Fruit fly (Drosophila melanogaster) whole organism, adult: ENCODE data around the gene Eig71Ei.

ENCODE experiments used
- CG11617 ChIP-seq: fragments of 200-800 bp; sonication (Bioruptor generic); optimal IDR thresholded peaks from 2 replicates; lab custom pipeline; 2017; ENCODE audit warnings: mild to moderate bottlenecking, missing biosample characterization, missing genetic modification reagents, missing genetic modification characterization
- CG12768 ChIP-seq: fragments of 200-800 bp; sonication (Bioruptor generic); optimal IDR thresholded peaks from 2 replicates; lab custom pipeline; 2017; ENCODE audit warnings: missing biosample characterization, missing genetic modification characterization, mild to moderate bottlenecking, moderate library complexity, missing genetic modification reagents
- CG14711 ChIP-seq: fragments of 200-800 bp; sonication (Bioruptor generic); optimal IDR thresholded peaks from 2 replicates; lab custom pipeline; 2018; ENCODE audit warnings: missing biosample characterization, mild to moderate bottlenecking, missing genetic modification characterization, moderate library complexity
- CG1620 ChIP-seq: fragments of 200-800 bp; sonication (Bioruptor generic); optimal IDR thresholded peaks from 2 replicates; lab custom pipeline; 2016; ENCODE audit warnings: missing biosample characterization, missing genetic modification characterization
- CG33017 ChIP-seq: fragments of 200-800 bp; sonication (Bioruptor generic); optimal IDR thresholded peaks from 2 replicates; lab custom pipeline; 2018; ENCODE audit warnings: missing biosample characterization, mild to moderate bottlenecking, missing genetic modification characterization, moderate library complexity
- CG5204 ChIP-seq: fragments of 200-800 bp; sonication (Bioruptor generic); optimal IDR thresholded peaks from 2 replicates; lab custom pipeline; 2016; ENCODE audit warnings: missing biosample characterization, missing genetic modification characterization
- CG7045 ChIP-seq: fragments of 200-800 bp; sonication (Bioruptor generic); optimal IDR thresholded peaks from 2 replicates; lab custom pipeline; 2017; ENCODE audit warnings: missing biosample characterization, mild to moderate bottlenecking, missing genetic modification characterization
- CG7101 ChIP-seq: fragments of 200-800 bp; sonication (Bioruptor generic); optimal IDR thresholded peaks from 2 replicates; lab custom pipeline; 2018; ENCODE audit warnings: missing biosample characterization, mild to moderate bottlenecking, missing genetic modification characterization, moderate library complexity
- Clk ChIP-seq: fragments of 200-800 bp; sonication (Bioruptor generic); optimal IDR thresholded peaks from 2 replicates; lab custom pipeline; 2017; ENCODE audit warnings: missing biosample characterization, missing genetic modification characterization
- Crg-1 ChIP-seq: fragments of 200-800 bp; sonication (Bioruptor generic); optimal IDR thresholded peaks from 2 replicates; lab custom pipeline; 2016; ENCODE audit warnings: missing biosample characterization, missing genetic modification characterization
- Hr96 ChIP-seq: fragments of 200-800 bp; sonication (Bioruptor generic); optimal IDR thresholded peaks from 2 replicates; lab custom pipeline; 2016; ENCODE audit warnings: missing biosample characterization, missing genetic modification characterization
- Mnt ChIP-seq: fragments of 200-800 bp; sonication (Bioruptor generic); optimal IDR thresholded peaks from 2 replicates; lab custom pipeline; 2016; ENCODE audit warnings: missing biosample characterization, mild to moderate bottlenecking, missing genetic modification characterization
- bab1 ChIP-seq: fragments of 200-800 bp; sonication (Bioruptor generic); optimal IDR thresholded peaks from 3 replicates; lab custom pipeline; 2019; ENCODE audit warnings: missing biosample characterization, mild to moderate bottlenecking, missing genetic modification characterization, moderate library complexity
- cic ChIP-seq: fragments of 200-800 bp; sonication (Bioruptor generic); optimal IDR thresholded peaks from 2 replicates; lab custom pipeline; 2017; ENCODE audit warnings: missing biosample characterization, mild to moderate bottlenecking, missing genetic modification characterization, moderate library complexity
- cnc ChIP-seq, 2 experiments: fragments of >200 bp; optimal IDR thresholded peaks; 2 replicates each; lab custom pipeline; 2017
- kay ChIP-seq: fragments of 200-800 bp; sonication (Bioruptor generic); peaks from one replicate; lab custom pipeline; 2016; ENCODE audit warnings: missing biosample characterization, missing genetic modification characterization, borderline replicate concordance
- ovo ChIP-seq: fragments of 200-800 bp; sonication (Bioruptor generic); optimal IDR thresholded peaks from 2 replicates; lab custom pipeline; 2016; ENCODE audit warnings: missing biosample characterization, missing genetic modification characterization
- pad ChIP-seq: fragments of 200-800 bp; sonication (Bioruptor generic); optimal IDR thresholded peaks from 3 replicates; lab custom pipeline; 2017; ENCODE audit warnings: missing biosample characterization, missing genetic modification characterization, mild to moderate bottlenecking, moderate library complexity, missing genetic modification reagents
- tj ChIP-seq: fragments of 200-800 bp; sonication (Bioruptor generic); optimal IDR thresholded peaks from 3 replicates; lab custom pipeline; 2017; ENCODE audit warnings: missing biosample characterization, mild to moderate bottlenecking, missing genetic modification characterization, moderate library complexity
- toe ChIP-seq: fragments of 200-800 bp; sonication (Bioruptor generic); optimal IDR thresholded peaks from 2 replicates; lab custom pipeline; 2016; ENCODE audit warnings: missing biosample characterization, missing genetic modification characterization

The Eig71Ei gene

DNA sequence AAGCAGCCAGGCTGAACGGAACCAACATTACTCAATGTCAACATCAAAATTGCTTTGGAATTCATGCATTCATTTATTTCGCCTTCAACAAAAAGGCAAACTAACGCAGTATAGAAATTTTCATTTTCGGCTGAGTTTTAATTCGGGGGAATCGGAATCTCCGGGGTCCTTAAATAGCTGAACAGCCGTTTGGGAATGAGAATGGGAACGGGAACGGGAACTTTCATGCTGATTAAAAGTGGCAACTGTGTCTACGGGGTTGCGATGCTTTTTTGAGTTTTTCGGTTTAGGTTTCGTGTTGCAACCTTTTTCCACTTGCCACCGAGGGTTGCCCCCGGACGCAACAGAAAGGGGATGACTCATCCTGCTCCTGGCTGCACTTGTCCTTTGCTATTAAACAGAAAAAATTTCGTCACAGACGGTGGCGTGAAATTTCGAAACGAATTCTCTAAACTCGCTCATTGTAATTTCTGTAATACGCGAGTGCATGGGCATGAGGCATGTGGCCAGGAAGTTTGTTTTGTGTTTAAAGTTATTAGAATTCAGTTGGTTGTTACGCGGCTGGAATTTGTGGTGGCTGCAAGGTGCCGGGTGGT lies 4.8 kb downstream of the Eig71Ei start:
- TF ChIP-seq Mnt (GFP tag; lab: Kevin White, UChicago) (no peak), tj (no peak), CG7045 (GFP tag; lab: Kevin White, UChicago) (no peak), CG33017 (tag; lab: Kevin White, UChicago) (no peak), CG11617 (GFP tag; lab: Kevin White, UChicago) (no peak), CG1620 (GFP tag; lab: Kevin White, UChicago) (no peak), toe (GFP tag; lab: Kevin White, UChicago) (no peak), Hr96 (GFP tag; lab: Kevin White, UChicago) (no peak), CG12768 (GFP tag; lab: Kevin White, UChicago) (no peak), Crg-1 (GFP tag; lab: Kevin White, UChicago) (no peak), cnc (optimal IDR thresholded peaks at IDR 0.05; lab: Kevin White, UChicago) (no peak), ovo (GFP tag; lab: Kevin White, UChicago) (no peak), CG7101 (no peak)

DNA sequence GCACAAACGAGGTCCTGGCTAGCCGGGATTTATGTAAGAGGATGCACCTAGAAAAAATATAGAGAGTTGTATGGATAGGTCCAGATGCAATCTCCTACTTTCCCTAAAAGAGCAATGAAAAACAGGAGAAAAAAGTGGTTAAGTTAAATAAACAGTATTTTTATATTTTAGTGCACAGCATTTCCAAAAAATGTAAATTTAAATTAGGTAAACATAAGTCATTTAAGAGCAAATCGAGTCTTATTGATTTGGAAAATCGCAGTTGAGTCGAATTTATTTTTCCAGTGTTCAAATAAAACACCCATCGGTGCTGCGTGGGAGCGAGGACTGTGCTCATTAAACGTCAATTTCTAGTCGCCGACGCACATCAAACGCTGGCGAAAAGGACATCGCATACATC lies 6.2 kb downstream of the Eig71Ei start:
- no peak for TF ChIP-seq CG1620 (GFP tag; lab: Kevin White, UChicago)
- TF ChIP-seq CG14711 (tag; lab: Kevin White, UChicago): no peak
- no peak for TF ChIP-seq toe (GFP tag; lab: Kevin White, UChicago)
- no peak for TF ChIP-seq CG7101
- TF ChIP-seq Hr96 (GFP tag; lab: Kevin White, UChicago): no peak
- no peak for TF ChIP-seq Clk (GFP tag; lab: Kevin White, UChicago)
- TF ChIP-seq ovo (GFP tag; lab: Kevin White, UChicago): no peak
- TF ChIP-seq CG5204 (GFP tag; lab: Kevin White, UChicago): no peak
- TF ChIP-seq cnc (optimal IDR thresholded peaks at IDR 0.05; lab: Kevin White, UChicago): no peak
- no peak for TF ChIP-seq kay (GFP tag; lab: Kevin White, UChicago)
- no peak for TF ChIP-seq CG12768 (GFP tag; lab: Kevin White, UChicago)
- no peak for TF ChIP-seq pad (GFP tag; lab: Kevin White, UChicago)
- TF ChIP-seq Crg-1 (GFP tag; lab: Kevin White, UChicago): no peak
- no peak for TF ChIP-seq bab1 (GFP tag; lab: Kevin White, UChicago)
- no peak for TF ChIP-seq CG33017 (tag; lab: Kevin White, UChicago)
- no peak for TF ChIP-seq Mnt (GFP tag; lab: Kevin White, UChicago)

dm6 chr3L:15669939-15670338 lies 10.4 kb downstream of the Eig71Ei start:
- TF ChIP-seq CG11617 (GFP tag; lab: Kevin White, UChicago) (no peak), CG7101 (no peak), ovo (GFP tag; lab: Kevin White, UChicago) (no peak), CG7045 (GFP tag; lab: Kevin White, UChicago) (no peak), kay (GFP tag; lab: Kevin White, UChicago) (no peak)

dm6 chr3L:15670455-15670854 lies 10.9 kb downstream of the Eig71Ei start:
- TF ChIP-seq CG33017 (tag; lab: Kevin White, UChicago): no peak
- no peak for TF ChIP-seq CG1620 (GFP tag; lab: Kevin White, UChicago)
- no peak for TF ChIP-seq CG11617 (GFP tag; lab: Kevin White, UChicago)
- TF ChIP-seq CG14711 (tag; lab: Kevin White, UChicago): no peak
- no peak for TF ChIP-seq cnc (optimal IDR thresholded peaks at IDR 0.05; lab: Kevin White, UChicago)

dm6 chr3L:15672800-15673199 lies 13.3 kb downstream of the Eig71Ei start:
- no peak for TF ChIP-seq cic (GFP tag; lab: Kevin White, UChicago)
- no peak for TF ChIP-seq Clk (GFP tag; lab: Kevin White, UChicago)
- no peak for TF ChIP-seq Crg-1 (GFP tag; lab: Kevin White, UChicago)
- no peak for TF ChIP-seq CG7101
- TF ChIP-seq cnc (optimal IDR thresholded peaks at IDR 0.05; lab: Kevin White, UChicago): no peak
- no peak for TF ChIP-seq Hr96 (GFP tag; lab: Kevin White, UChicago)

- TF ChIP-seq CG12768 (GFP tag; lab: Kevin White, UChicago) (no peak), CG7045 (GFP tag; lab: Kevin White, UChicago) (no peak), pad (GFP tag; lab: Kevin White, UChicago) (no peak), CG11617 (GFP tag; lab: Kevin White, UChicago) (no peak), Crg-1 (GFP tag; lab: Kevin White, UChicago) (no peak), CG14711 (tag; lab: Kevin White, UChicago) (no peak), CG1620 (GFP tag; lab: Kevin White, UChicago) (no peak), ovo (GFP tag; lab: Kevin White, UChicago) (no peak), bab1 (GFP tag; lab: Kevin White, UChicago) (no peak), cnc (optimal IDR thresholded peaks at IDR 0.05; lab: Kevin White, UChicago) (no peak), toe (GFP tag; lab: Kevin White, UChicago) (no peak)
Measured at dm6 chr3L:15675111-15675510, 15.6 kb downstream of the Eig71Ei start.

dm6 chr3L:15677662-15678061 lies 18.2 kb downstream of the Eig71Ei start:
- TF ChIP-seq CG12768 (GFP tag; lab: Kevin White, UChicago) (no peak), CG7101 (no peak), Hr96 (GFP tag; lab: Kevin White, UChicago) (no peak), CG14711 (tag; lab: Kevin White, UChicago) (no peak), pad (GFP tag; lab: Kevin White, UChicago) (no peak), CG1620 (GFP tag; lab: Kevin White, UChicago) (no peak), Clk (GFP tag; lab: Kevin White, UChicago) (no peak), Mnt (GFP tag; lab: Kevin White, UChicago) (no peak), kay (GFP tag; lab: Kevin White, UChicago) (no peak), tj (no peak), cnc (optimal IDR thresholded peaks at IDR 0.05; lab: Kevin White, UChicago) (no peak), CG5204 (GFP tag; lab: Kevin White, UChicago) (no peak), Crg-1 (GFP tag; lab: Kevin White, UChicago) (no peak), toe (GFP tag; lab: Kevin White, UChicago) (no peak), CG7045 (GFP tag; lab: Kevin White, UChicago) (no peak), CG11617 (GFP tag; lab: Kevin White, UChicago) (no peak), bab1 (GFP tag; lab: Kevin White, UChicago) (no peak), cic (GFP tag; lab: Kevin White, UChicago) (no peak), ovo (GFP tag; lab: Kevin White, UChicago) (no peak), CG33017 (tag; lab: Kevin White, UChicago) (no peak)
